In the genomic region with DNA sequence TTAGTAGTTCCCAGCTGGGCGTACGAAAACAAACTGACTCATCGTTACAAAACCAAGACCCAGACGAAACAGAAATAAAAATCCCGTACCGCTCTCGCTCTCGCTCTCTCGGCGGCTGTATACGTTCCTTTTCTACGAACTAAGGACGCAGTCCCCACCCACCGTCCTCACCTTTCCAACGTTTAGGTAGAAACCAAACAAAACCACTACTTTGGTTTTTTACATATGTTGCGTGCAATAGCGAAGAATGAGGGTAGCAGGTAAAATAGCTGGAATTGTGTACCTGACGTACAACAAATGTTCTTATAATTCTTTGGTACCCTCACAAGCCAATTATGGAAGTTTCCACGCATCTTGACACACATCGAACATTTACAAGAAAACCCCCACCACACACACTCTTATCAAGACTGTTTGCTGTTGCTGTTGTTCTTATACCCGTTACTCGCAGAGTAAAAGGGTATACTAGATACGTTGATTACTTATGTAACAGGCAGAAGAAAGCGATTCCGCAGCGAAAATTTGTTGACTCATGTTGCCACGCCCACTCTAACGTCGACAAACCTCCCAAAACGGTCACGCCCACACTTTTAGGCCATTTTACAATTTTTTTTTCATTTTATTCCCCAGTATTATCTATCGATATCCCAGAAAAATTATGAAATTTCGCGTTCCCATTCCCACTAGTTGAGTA, we compare ENCODE assay signal across 1 fruit fly cellular context.
TF ChIP-seq lines count a peak whose summit lies in the region.

No protein-coding gene starts in this region.

TF ChIP-seq in whole organism, embryonic, 481 proteins besides CTCF, POLR2A, EP300 and RAD21 (continued from another document and continues in another):
- TF ChIP-seq Hr78 (GFP tag; optimal IDR thresholded peaks at IDR 0.05; lab: Kevin White, UChicago): no peak
- TF ChIP-seq CG16863 (GFP tag; optimal IDR thresholded peaks at IDR 0.05; lab: Kevin White, UChicago): peak; percentile 21
- TF ChIP-seq Gsc (GFP tag; IDR thresholded peaks at IDR 0.05; lab: Robert Waterston, UW): no peak
- no peak for TF ChIP-seq h (optimal IDR thresholded peaks at IDR 0.05; lab: Kevin White, UChicago)
- no peak for TF ChIP-seq CG11696 (GFP tag; IDR thresholded peaks at IDR 0.05; lab: Robert Waterston, UW)
- TF ChIP-seq CG8478 (optimal IDR thresholded peaks at IDR 0.05; lab: Kevin White, UChicago): no peak
- TF ChIP-seq B-H1 (GFP tag; IDR thresholded peaks at IDR 0.05; lab: Robert Waterston, UW): no peak
- TF ChIP-seq ato (GFP tag; IDR thresholded peaks at IDR 0.05; lab: Robert Waterston, UW; ENCODE audit: partially characterized antibody): no peak
- TF ChIP-seq fd102C (GFP tag; optimal IDR thresholded peaks at IDR 0.05; lab: Kevin White, UChicago): no peak
- no peak for TF ChIP-seq CG10431 (GFP tag; optimal IDR thresholded peaks at IDR 0.05; lab: Kevin White, UChicago)
- peak; percentile 54 for TF ChIP-seq CG2120 (GFP tag; optimal IDR thresholded peaks at IDR 0.05; lab: Kevin White, UChicago)
- TF ChIP-seq CG30020 (tag; optimal IDR thresholded peaks at IDR 0.05; lab: Kevin White, UChicago): no peak
- TF ChIP-seq Drgx (GFP tag; IDR thresholded peaks at IDR 0.05; lab: Robert Waterston, UW): no peak
- TF ChIP-seq wor (GFP tag; IDR thresholded peaks at IDR 0.05; lab: Robert Waterston, UW): no peak
- 0 out of 2 replicates have a peak, but pooled peaks have one; percentile 21 for TF ChIP-seq CG10366 (GFP tag; IDR thresholded peaks at IDR 0.05; lab: Robert Waterston, UW)
- no peak for TF ChIP-seq Hr39 (optimal IDR thresholded peaks at IDR 0.05; lab: Kevin White, UChicago)
- no peak for TF ChIP-seq CG32772 (GFP tag; IDR thresholded peaks at IDR 0.05; lab: Robert Waterston, UW)
- TF ChIP-seq Doc3 (GFP tag; IDR thresholded peaks at IDR 0.05; lab: Robert Waterston, UW; ENCODE audit: partially characterized antibody): no peak
- no peak for TF ChIP-seq CG14965 (GFP tag; optimal IDR thresholded peaks at IDR 0.05; lab: Kevin White, UChicago; ENCODE audit: borderline replicate concordance)
- TF ChIP-seq lov (optimal IDR thresholded peaks at IDR 0.05; lab: Kevin White, UChicago): no peak
- TF ChIP-seq lov (GFP tag; IDR thresholded peaks at IDR 0.05; lab: Robert Waterston, UW): no peak
- TF ChIP-seq Hsf (GFP tag; optimal IDR thresholded peaks at IDR 0.05; lab: Kevin White, UChicago): peak; percentile 22
- no peak for TF ChIP-seq Mad (GFP tag; optimal IDR thresholded peaks at IDR 0.05; lab: Kevin White, UChicago)
- no peak for TF ChIP-seq ftz-f1 (GFP tag; optimal IDR thresholded peaks at IDR 0.05; lab: Kevin White, UChicago)
- no peak for TF ChIP-seq CG12236 (GFP tag; optimal IDR thresholded peaks at IDR 0.05; lab: Kevin White, UChicago)
- no peak for TF ChIP-seq CG4328 (GFP tag; optimal IDR thresholded peaks at IDR 0.05; lab: Kevin White, UChicago)
- TF ChIP-seq CG1792 (GFP tag; optimal IDR thresholded peaks at IDR 0.05; lab: Kevin White, UChicago): no peak
- no peak for TF ChIP-seq lab (GFP tag; optimal IDR thresholded peaks at IDR 0.05; lab: Kevin White, UChicago)
- no peak for TF ChIP-seq CG2129 (GFP tag; IDR thresholded peaks at IDR 0.05; lab: Robert Waterston, UW; ENCODE audit: partially characterized antibody)
- TF ChIP-seq lmd (GFP tag; IDR thresholded peaks at IDR 0.05; lab: Robert Waterston, UW): no peak; the same call in 1 of the 2 replicates
- TF ChIP-seq tup (GFP tag; optimal IDR thresholded peaks at IDR 0.05; lab: Kevin White, UChicago): no peak
- TF ChIP-seq Nf-YC (tag; optimal IDR thresholded peaks at IDR 0.05; lab: Kevin White, UChicago): no peak
- TF ChIP-seq Dref (GFP tag; IDR thresholded peaks at IDR 0.05; lab: Robert Waterston, UW): no peak
- no peak for TF ChIP-seq stc (GFP tag; IDR thresholded peaks at IDR 0.05; lab: Robert Waterston, UW)
- TF ChIP-seq CG10979 (tag; optimal IDR thresholded peaks at IDR 0.05; lab: Kevin White, UChicago): peak; percentile 60
- no peak for TF ChIP-seq Neu2 (GFP tag; optimal IDR thresholded peaks at IDR 0.05; lab: Kevin White, UChicago; ENCODE audit: borderline replicate concordance)
- no peak for TF ChIP-seq CG15073 (GFP tag; optimal IDR thresholded peaks at IDR 0.05; lab: Kevin White, UChicago)
- peak in 1 of 3 experiments; percentile 68 for TF ChIP-seq lola (GFP tag; optimal IDR thresholded peaks at IDR 0.05; lab: Kevin White, UChicago)
- TF ChIP-seq CG31441 (GFP tag; IDR thresholded peaks at IDR 0.05; lab: Robert Waterston, UW): peak; percentile 20; the same call in 1 of the 2 replicates
- peak; percentile 8 for TF ChIP-seq CG18599 (GFP tag; optimal IDR thresholded peaks at IDR 0.05; lab: Kevin White, UChicago)
- TF ChIP-seq ash1 (GFP tag; optimal IDR thresholded peaks at IDR 0.05; lab: Kevin White, UChicago): no peak
- TF ChIP-seq CG10321 (GFP tag; IDR thresholded peaks at IDR 0.05; lab: Robert Waterston, UW): peak; percentile 59
- TF ChIP-seq Hr3 (GFP tag; optimal IDR thresholded peaks at IDR 0.05; lab: Kevin White, UChicago): no peak
- TF ChIP-seq stwl (tag; optimal IDR thresholded peaks at IDR 0.05; lab: Kevin White, UChicago): no peak
- peak; percentile 30 for TF ChIP-seq NfI (GFP tag; optimal IDR thresholded peaks at IDR 0.05; lab: Kevin White, UChicago)
- TF ChIP-seq CG6791 (GFP tag; IDR thresholded peaks at IDR 0.05; lab: Robert Waterston, UW; ENCODE audit: partially characterized antibody): 0 out of 3 replicates have a peak, but pooled peaks have one; percentile 18
- TF ChIP-seq CG9437 (GFP tag; optimal IDR thresholded peaks at IDR 0.05; lab: Kevin White, UChicago): peak; percentile 36
- TF ChIP-seq Dip3 (GFP tag; optimal IDR thresholded peaks at IDR 0.05; lab: Kevin White, UChicago): peak; percentile 15
- TF ChIP-seq CG11695 (GFP tag; IDR thresholded peaks at IDR 0.05; lab: Robert Waterston, UW): peak; percentile 50; the same call in 2 of the 3 replicates
- TF ChIP-seq CG14710 (tag; optimal IDR thresholded peaks at IDR 0.05; lab: Kevin White, UChicago): peak; percentile 42
- peak; percentile 20 for TF ChIP-seq CG12659 (GFP tag; optimal IDR thresholded peaks at IDR 0.05; lab: Kevin White, UChicago)
- no peak for TF ChIP-seq Ets65A (GFP tag; lab: Kevin White, UChicago)
- TF ChIP-seq pb (GFP tag; optimal IDR thresholded peaks at IDR 0.05; lab: Kevin White, UChicago): no peak
- peak; percentile 48 for TF ChIP-seq CG7839 (tag; optimal IDR thresholded peaks at IDR 0.05; lab: Kevin White, UChicago)
- no peak for TF ChIP-seq CG8089 (GFP tag; optimal IDR thresholded peaks at IDR 0.05; lab: Kevin White, UChicago)
- no peak; the same call in 1 of the 2 replicates for TF ChIP-seq E2f2 (GFP tag; IDR thresholded peaks at IDR 0.05; lab: Robert Waterston, UW)
- TF ChIP-seq ken (GFP tag; IDR thresholded peaks at IDR 0.05; lab: Robert Waterston, UW): no peak
- TF ChIP-seq Ptx1 (GFP tag; IDR thresholded peaks at IDR 0.05; lab: Robert Waterston, UW): no peak
- no peak for TF ChIP-seq Sox102F (GFP tag; optimal IDR thresholded peaks at IDR 0.05; lab: Kevin White, UChicago)
- TF ChIP-seq CG4617 (GFP tag; optimal IDR thresholded peaks at IDR 0.05; lab: Kevin White, UChicago; ENCODE audit: borderline replicate concordance): no peak
- TF ChIP-seq ttk (GFP tag; IDR thresholded peaks at IDR 0.05; lab: Robert Waterston, UW): no peak
- TF ChIP-seq gcm (GFP tag; optimal IDR thresholded peaks at IDR 0.05; lab: Kevin White, UChicago): no peak
- TF ChIP-seq CHES-1-like (GFP tag; optimal IDR thresholded peaks at IDR 0.05; lab: Kevin White, UChicago): peak; percentile 38
- peak; percentile 33 for TF ChIP-seq grn (GFP tag; optimal IDR thresholded peaks at IDR 0.05; lab: Kevin White, UChicago)
- no peak for TF ChIP-seq prd (optimal IDR thresholded peaks at IDR 0.05; lab: Kevin White, UChicago)
- peak; percentile 56; the same call in 1 of the 3 replicates for TF ChIP-seq prd (GFP tag; IDR thresholded peaks at IDR 0.05; lab: Robert Waterston, UW)
- TF ChIP-seq CG9727 (GFP tag; optimal IDR thresholded peaks at IDR 0.05; lab: Kevin White, UChicago): peak; percentile 67
- TF ChIP-seq CG15514 (GFP tag; optimal IDR thresholded peaks at IDR 0.05; lab: Kevin White, UChicago): no peak
- no peak; the same call in 1 of the 2 replicates for TF ChIP-seq al (GFP tag; IDR thresholded peaks at IDR 0.05; lab: Robert Waterston, UW)
- TF ChIP-seq CG2889 (GFP tag; IDR thresholded peaks at IDR 0.05; lab: Robert Waterston, UW): no peak; the same call in 2 of the 3 replicates
- no peak for TF ChIP-seq H2.0 (GFP tag; IDR thresholded peaks at IDR 0.05; lab: Robert Waterston, UW)
- TF ChIP-seq CG17359 (tag; optimal IDR thresholded peaks at IDR 0.05; lab: Kevin White, UChicago): no peak
- peak; percentile 18 for TF ChIP-seq CG3163 (GFP tag; optimal IDR thresholded peaks at IDR 0.05; lab: Kevin White, UChicago)
- TF ChIP-seq Rfx (GFP tag; IDR thresholded peaks at IDR 0.05; lab: Robert Waterston, UW): 0 out of 2 replicates have a peak, but pooled peaks have one; percentile 27
- TF ChIP-seq ab (GFP tag; optimal IDR thresholded peaks at IDR 0.05; lab: Kevin White, UChicago): no peak
- TF ChIP-seq phol (tag; optimal IDR thresholded peaks at IDR 0.05; lab: Kevin White, UChicago): peak; percentile 53
- peak; percentile 52 for TF ChIP-seq nmo (GFP tag; optimal IDR thresholded peaks at IDR 0.05; lab: Kevin White, UChicago)
- TF ChIP-seq CG12299 (tag; optimal IDR thresholded peaks at IDR 0.05; lab: Kevin White, UChicago): no peak
- no peak for TF ChIP-seq org-1 (GFP tag; optimal IDR thresholded peaks at IDR 0.05; lab: Kevin White, UChicago)
- no peak for TF ChIP-seq tgo (GFP tag; IDR thresholded peaks at IDR 0.05; lab: Robert Waterston, UW)
- TF ChIP-seq Sry-δ (GFP tag; optimal IDR thresholded peaks at IDR 0.05; lab: Kevin White, UChicago): peak; percentile 19
- no peak for TF ChIP-seq CG3407 (GFP tag; optimal IDR thresholded peaks at IDR 0.05; lab: Kevin White, UChicago)
- TF ChIP-seq vvl (GFP tag; IDR thresholded peaks at IDR 0.05; lab: Robert Waterston, UW): peak; percentile 7; the same call in 1 of the 2 replicates
- TF ChIP-seq Ets97D (GFP tag; optimal IDR thresholded peaks at IDR 0.05; lab: Kevin White, UChicago): no peak
- TF ChIP-seq chn (GFP tag; optimal IDR thresholded peaks at IDR 0.05; lab: Kevin White, UChicago): peak; percentile 34
- peak; percentile 37 for TF ChIP-seq Med (GFP tag; lab: Kevin White, UChicago)
- no peak for TF ChIP-seq mld (GFP tag; IDR thresholded peaks at IDR 0.05; lab: Robert Waterston, UW; ENCODE audit: partially characterized antibody)
- peak; percentile 46 for TF ChIP-seq CG11504 (tag; optimal IDR thresholded peaks at IDR 0.05; lab: Kevin White, UChicago)
- no peak for TF ChIP-seq Asciz (GFP tag; optimal IDR thresholded peaks at IDR 0.05; lab: Kevin White, UChicago)
- no peak for TF ChIP-seq eyg (GFP tag; optimal IDR thresholded peaks at IDR 0.05; lab: Kevin White, UChicago)
- TF ChIP-seq bigmax (GFP tag; optimal IDR thresholded peaks at IDR 0.05; lab: Kevin White, UChicago): no peak
- TF ChIP-seq Hand (GFP tag; optimal IDR thresholded peaks at IDR 0.05; lab: Kevin White, UChicago): no peak
- peak; percentile 6 for TF ChIP-seq CG8944 (GFP tag; optimal IDR thresholded peaks at IDR 0.05; lab: Kevin White, UChicago)
- TF ChIP-seq CG2199 (GFP tag; IDR thresholded peaks at IDR 0.05; lab: Robert Waterston, UW): peak; percentile 75; the same call in 2 of the 3 replicates
- no peak for TF ChIP-seq ranshi (GFP tag; IDR thresholded peaks at IDR 0.05; lab: Robert Waterston, UW)
- no peak for TF ChIP-seq CG8765 (GFP tag; IDR thresholded peaks at IDR 0.05; lab: Robert Waterston, UW)
- TF ChIP-seq CG11085 (GFP tag; IDR thresholded peaks at IDR 0.05; lab: Robert Waterston, UW): no peak
- TF ChIP-seq Blimp-1 (GFP tag; optimal IDR thresholded peaks at IDR 0.05; lab: Kevin White, UChicago): no peak
- TF ChIP-seq CG8281 (tag; optimal IDR thresholded peaks at IDR 0.05; lab: Kevin White, UChicago): no peak
- TF ChIP-seq pita (GFP tag; optimal IDR thresholded peaks at IDR 0.05; lab: Kevin White, UChicago): no peak
- TF ChIP-seq esg (GFP tag; conservative IDR thresholded peaks at IDR 0.05; lab: Robert Waterston, UW): no peak
- TF ChIP-seq Trl (optimal IDR thresholded peaks at IDR 0.05; lab: Kevin White, UChicago): peak; percentile 65 to 73
- no peak for TF ChIP-seq Trl (GFP tag; optimal IDR thresholded peaks at IDR 0.05; lab: Kevin White, UChicago)
- TF ChIP-seq pzg (GFP tag; optimal IDR thresholded peaks at IDR 0.05; lab: Kevin White, UChicago): no peak
- TF ChIP-seq CG7556 (GFP tag; optimal IDR thresholded peaks at IDR 0.05; lab: Kevin White, UChicago): peak; percentile 41
- no peak for TF ChIP-seq Rx (GFP tag; IDR thresholded peaks at IDR 0.05; lab: Robert Waterston, UW)
- TF ChIP-seq odd (GFP tag; optimal IDR thresholded peaks at IDR 0.05; lab: Kevin White, UChicago): peak; percentile 1
- TF ChIP-seq CG5953 (GFP tag; IDR thresholded peaks at IDR 0.05; lab: Robert Waterston, UW): no peak
- TF ChIP-seq CG32767 (GFP tag; IDR thresholded peaks at IDR 0.05; lab: Robert Waterston, UW): 0 out of 2 replicates have a peak, but pooled peaks have one; percentile 33
- TF ChIP-seq salm (tag; optimal IDR thresholded peaks at IDR 0.05; lab: Kevin White, UChicago): no peak
- TF ChIP-seq run (tag; optimal IDR thresholded peaks at IDR 0.05; lab: Kevin White, UChicago): no peak
- no peak for TF ChIP-seq CG6654 (GFP tag; optimal IDR thresholded peaks at IDR 0.05; lab: Kevin White, UChicago)
- TF ChIP-seq usp (GFP tag; optimal IDR thresholded peaks at IDR 0.05; lab: Kevin White, UChicago): no peak
- no peak for TF ChIP-seq maf-S (GFP tag; optimal IDR thresholded peaks at IDR 0.05; lab: Kevin White, UChicago)
- no peak for TF ChIP-seq Hey (tag; optimal IDR thresholded peaks at IDR 0.05; lab: Kevin White, UChicago)
- no peak for TF ChIP-seq Hr51 (GFP tag; optimal IDR thresholded peaks at IDR 0.05; lab: Kevin White, UChicago)
- no peak for TF ChIP-seq Antp (GFP tag; optimal IDR thresholded peaks at IDR 0.05; lab: Kevin White, UChicago)
- peak; percentile 34 for TF ChIP-seq tio (GFP tag; optimal IDR thresholded peaks at IDR 0.05; lab: Kevin White, UChicago)
- no peak for TF ChIP-seq ap (GFP tag; IDR thresholded peaks at IDR 0.05; lab: Robert Waterston, UW)
- TF ChIP-seq Ravus (GFP tag; IDR thresholded peaks at IDR 0.05; lab: Robert Waterston, UW): no peak
- TF ChIP-seq sob (GFP tag; IDR thresholded peaks at IDR 0.05; lab: Robert Waterston, UW): 0 out of 2 replicates have a peak, but pooled peaks have one; percentile 11
- no peak for TF ChIP-seq Spps (tag; optimal IDR thresholded peaks at IDR 0.05; lab: Kevin White, UChicago)
- no peak for TF ChIP-seq CG7271 (tag; optimal IDR thresholded peaks at IDR 0.05; lab: Kevin White, UChicago)
- no peak for TF ChIP-seq inv (GFP tag; IDR thresholded peaks at IDR 0.05; lab: Robert Waterston, UW; ENCODE audit: partially characterized antibody)
- no peak for TF ChIP-seq CG11723 (GFP tag; optimal IDR thresholded peaks at IDR 0.05; lab: Kevin White, UChicago)
